Fruit fly (Drosophila melanogaster): Measurements from ENCODE around the gene CG42752.

DNA sequence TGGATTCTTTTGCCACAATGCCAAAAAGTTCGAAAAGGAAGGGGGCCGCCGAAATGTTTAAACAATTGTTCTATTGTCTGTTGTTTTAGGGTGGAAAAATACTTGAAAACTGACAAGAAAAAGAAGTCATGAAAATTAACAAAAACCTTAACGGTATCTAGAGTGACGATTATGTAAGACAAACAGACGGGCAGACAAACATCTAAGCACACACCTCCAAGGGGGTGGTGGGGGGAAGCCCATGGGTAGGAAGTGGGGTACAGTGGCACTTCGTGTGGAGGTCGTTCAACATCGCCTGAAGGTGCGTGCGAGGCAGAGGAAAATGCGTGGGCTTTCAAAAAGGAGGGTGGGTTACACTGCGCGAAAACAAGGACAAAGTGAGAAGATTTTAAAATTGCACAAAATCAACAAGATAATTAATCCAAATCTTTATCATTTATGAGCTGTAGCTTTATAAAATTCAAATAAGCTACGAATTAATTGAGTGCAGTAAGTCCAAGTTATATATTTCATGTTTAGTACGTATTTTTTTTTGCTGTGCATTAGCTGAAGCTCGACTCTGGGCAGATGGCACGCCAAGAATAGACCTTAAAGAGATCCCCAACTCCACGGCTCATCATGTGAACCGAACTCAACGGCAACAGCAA is 22.4 kb downstream of the CG42752 start:
- TF ChIP-seq CG9215 (GFP tag; IDR thresholded peaks at IDR 0.05) = no peak
- TF ChIP-seq Sox102F (GFP tag; optimal IDR thresholded peaks at IDR 0.05) = no peak
- TF ChIP-seq psq (GFP tag; optimal IDR thresholded peaks at IDR 0.05) = no peak
- no peak for TF ChIP-seq CG17186 (GFP tag; optimal IDR thresholded peaks at IDR 0.05)
- TF ChIP-seq E2f2 (GFP tag; IDR thresholded peaks at IDR 0.05) = 0 out of 2 replicates have a peak, but pooled peaks have one; percentile 10
- no peak for TF ChIP-seq NC2β (GFP tag; optimal IDR thresholded peaks at IDR 0.05)
- TF ChIP-seq dysf (GFP tag; IDR thresholded peaks at IDR 0.05) = 0 out of 3 replicates have a peak, but pooled peaks have one; percentile 34
- TF ChIP-seq CG2875 (GFP tag; optimal IDR thresholded peaks at IDR 0.05) = peak; percentile 45
- TF ChIP-seq yki (optimal IDR thresholded peaks at IDR 0.05) = no peak
- TF ChIP-seq CG15514 (GFP tag; optimal IDR thresholded peaks at IDR 0.05) = no peak

Data from whole organism, embryonic.